Worm (Caenorhabditis elegans) whole organism, midembryonic: ENCODE measurements around the gene srw-133.

Experiments
- flt-1 ChIP-seq: fragments of 200-800 bp; sonication (Bioruptor generic); IDR thresholded peaks from 2 replicates; pipeline ENCODE4 v1.3.6; 2022; ENCODE audit warnings: missing genetic modification characterization, missing compliant biosample characterization
- ref-1 ChIP-seq: fragments of 200-800 bp; sonication (Bioruptor generic); conservative IDR thresholded peaks from 2 replicates; pipeline ENCODE4 v1.3.6; 2022; ENCODE audit warnings: missing genetic modification reagents, missing genetic modification characterization, missing compliant biosample characterization
- ztf-23 ChIP-seq: fragments of 200-800 bp; sonication (Bioruptor generic); IDR thresholded peaks from 2 replicates; pipeline ENCODE4 v1.3.6; 2022; ENCODE audit warnings: missing genetic modification reagents, missing genetic modification characterization, missing compliant biosample characterization
- ztf-29 ChIP-seq: fragments of 200-800 bp; sonication (Bioruptor generic); IDR thresholded peaks from 2 replicates; pipeline ENCODE4 v1.3.6; 2022; ENCODE audit warnings: missing genetic modification reagents, missing genetic modification characterization, missing compliant biosample characterization

DNA sequence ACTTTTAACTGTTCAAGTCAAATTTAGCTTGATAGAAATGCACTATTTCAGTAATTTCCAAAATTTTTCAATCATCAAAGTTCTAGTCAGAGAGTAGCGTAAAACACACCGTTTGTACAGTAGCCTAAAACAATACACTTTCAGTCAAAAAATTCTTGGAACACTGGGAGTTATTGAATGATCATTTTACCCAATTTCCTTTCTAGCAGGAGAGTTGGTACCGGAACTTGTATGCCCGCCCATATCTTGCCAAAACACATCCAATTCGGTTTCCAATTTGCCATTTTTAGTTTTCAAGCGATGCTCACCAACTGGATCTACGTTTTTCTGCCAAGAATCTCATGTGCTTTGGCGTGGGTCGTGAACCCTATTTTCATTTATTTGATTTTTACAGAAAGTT is 10.2 kb downstream of the srw-133 start, which contains the start of gene srj-39:
- TF ChIP-seq ref-1 (GFP tag; lab: Robert Waterston, UW) (no peak), flt-1 (GFP tag; lab: Robert Waterston, UW) (no peak), ztf-23 (GFP tag; lab: Robert Waterston, UW) (no peak), ztf-29 (GFP tag; lab: Robert Waterston, UW) (no peak)
